Worm (Caenorhabditis elegans) whole organism, L2 larva: ENCODE data around the gene tsen-54.

Experiments
- C34F6.9 ChIP-seq: fragments of 150-350 bp; optimal IDR thresholded peaks from 2 replicates; lab custom pipeline; 2014; ENCODE audit warnings: missing biosample characterization, missing genetic modification characterization
- F13H6.1 ChIP-seq: sonication (generic microtip); optimal IDR thresholded peaks from 2 replicates; lab custom pipeline; 2016; ENCODE audit warnings: missing genetic modification characterization, missing compliant biosample characterization
- R02D3.7 ChIP-seq: fragments of 150-350 bp; optimal IDR thresholded peaks from 2 replicates; lab custom pipeline; 2014; ENCODE audit warnings: missing biosample characterization, missing genetic modification characterization
- alr-1 ChIP-seq: fragments of 150-350 bp; optimal IDR thresholded peaks from 2 replicates; lab custom pipeline; 2014; ENCODE audit warnings: missing biosample characterization, missing genetic modification characterization
- aly-2 ChIP-seq: fragments of 150-350 bp; optimal IDR thresholded peaks from 2 replicates; lab custom pipeline; 2014; ENCODE audit warnings: missing biosample characterization, missing genetic modification characterization
- ama-1 ChIP-seq: fragments of 150-350 bp; optimal IDR thresholded peaks from 2 replicates; lab custom pipeline; 2018; ENCODE audit warnings: inconsistent platforms
- blmp-1 ChIP-seq: sonication (generic microtip); optimal IDR thresholded peaks from 2 replicates; lab custom pipeline; 2017; ENCODE audit warnings: missing genetic modification characterization, mild to moderate bottlenecking, missing compliant biosample characterization, antibody characterized with exemption, moderate library complexity; ENCODE audit not compliant: insufficient read depth
- ceh-16 ChIP-seq: fragments of 150-350 bp; optimal IDR thresholded peaks from 2 replicates; lab custom pipeline; 2014; ENCODE audit warnings: missing biosample characterization, missing genetic modification characterization
- ceh-82 ChIP-seq: fragments of 150-350 bp; optimal IDR thresholded peaks from 2 replicates; lab custom pipeline; 2014; ENCODE audit warnings: missing biosample characterization, missing genetic modification characterization
- crh-2 ChIP-seq: sonication (generic microtip); optimal IDR thresholded peaks from 2 replicates; lab custom pipeline; 2017; ENCODE audit warnings: missing biosample characterization, missing genetic modification characterization
- dmd-4 ChIP-seq: sonication (generic microtip); optimal IDR thresholded peaks from 2 replicates; lab custom pipeline; 2017; ENCODE audit warnings: missing biosample characterization, missing genetic modification characterization
- elt-1 ChIP-seq: fragments of 150-350 bp; optimal IDR thresholded peaks from 2 replicates; lab custom pipeline; 2014; ENCODE audit warnings: missing biosample characterization, missing genetic modification characterization
- elt-3 ChIP-seq: sonication (generic microtip); optimal IDR thresholded peaks from 2 replicates; lab custom pipeline; 2017; ENCODE audit warnings: missing biosample characterization, missing genetic modification characterization
- fos-1 ChIP-seq: fragments of 150-350 bp; optimal IDR thresholded peaks from 2 replicates; lab custom pipeline; 2014; ENCODE audit warnings: missing biosample characterization, missing genetic modification characterization
- gmeb-1 ChIP-seq: fragments of 150-350 bp; optimal IDR thresholded peaks from 2 replicates; lab custom pipeline; 2014; ENCODE audit warnings: missing biosample characterization, missing genetic modification characterization
- lin-13 ChIP-seq: fragments of 150-350 bp; optimal IDR thresholded peaks from 2 replicates; lab custom pipeline; 2014; ENCODE audit warnings: missing biosample characterization, missing genetic modification reagents, missing genetic modification characterization
- lin-39 ChIP-seq: fragments of 150-350 bp; optimal IDR thresholded peaks from 2 replicates; lab custom pipeline; 2014; ENCODE audit warnings: missing biosample characterization, missing genetic modification reagents, missing genetic modification characterization
- lsy-2 ChIP-seq, 2 experiments: fragments of 150-350 bp in 1 of 2; sonication (generic microtip) in 1 of 2; optimal IDR thresholded peaks; 2 replicates each; lab custom pipeline; 2014 to 2017; ENCODE audit warnings: missing biosample characterization in 2 of 2, missing genetic modification characterization in 2 of 2
- mab-5 ChIP-seq: fragments of 150-350 bp; optimal IDR thresholded peaks from 2 replicates; lab custom pipeline; 2014; ENCODE audit warnings: missing biosample characterization, missing genetic modification characterization
- mdl-1 ChIP-seq, 2 experiments: fragments of 150-350 bp in 1 of 2; sonication (generic microtip) in 1 of 2; optimal IDR thresholded peaks; 2 replicates each; lab custom pipeline; 2017; ENCODE audit warnings: missing biosample characterization in 2 of 2, missing genetic modification characterization in 2 of 2
- nhr-10 ChIP-seq: sonication (generic microtip); optimal IDR thresholded peaks from 2 replicates; lab custom pipeline; 2017; ENCODE audit warnings: missing biosample characterization, missing genetic modification characterization
- nhr-12 ChIP-seq: fragments of 150-350 bp; optimal IDR thresholded peaks from 2 replicates; lab custom pipeline; 2014; ENCODE audit warnings: missing biosample characterization, missing genetic modification characterization
- nhr-129 ChIP-seq: fragments of 150-350 bp; optimal IDR thresholded peaks from 2 replicates; lab custom pipeline; 2014; ENCODE audit warnings: missing biosample characterization, missing genetic modification characterization
- nhr-21 ChIP-seq: fragments of 150-350 bp; optimal IDR thresholded peaks from 2 replicates; lab custom pipeline; 2014; ENCODE audit warnings: missing biosample characterization, missing genetic modification characterization
- nhr-237 ChIP-seq: fragments of 150-350 bp; optimal IDR thresholded peaks from 2 replicates; lab custom pipeline; 2014; ENCODE audit warnings: missing biosample characterization, missing genetic modification characterization
- nhr-25 ChIP-seq: fragments of 150-350 bp; sonication (generic microtip); optimal IDR thresholded peaks from 3 replicates; lab custom pipeline; 2014; ENCODE audit warnings: missing biosample characterization, missing genetic modification characterization
- nhr-6 ChIP-seq: fragments of 150-350 bp; optimal IDR thresholded peaks from 2 replicates; lab custom pipeline; 2014; ENCODE audit warnings: missing biosample characterization, missing genetic modification characterization
- peb-1 ChIP-seq: fragments of 150-350 bp; optimal IDR thresholded peaks from 2 replicates; lab custom pipeline; 2014; ENCODE audit warnings: missing biosample characterization, missing genetic modification characterization
- sem-4 ChIP-seq: fragments of 150-350 bp; optimal IDR thresholded peaks from 2 replicates; lab custom pipeline; 2014; ENCODE audit warnings: missing biosample characterization, missing genetic modification reagents, missing genetic modification characterization
- sma-3 ChIP-seq: sonication (generic microtip); optimal IDR thresholded peaks from 2 replicates; lab custom pipeline; 2016; ENCODE audit warnings: missing genetic modification reagents, missing genetic modification characterization, missing compliant biosample characterization
- sma-9 ChIP-seq, 2 experiments: fragments of 150-350 bp in 1 of 2; sonication (generic microtip) in 1 of 2; optimal IDR thresholded peaks; 2 replicates each; lab custom pipeline; 2014 to 2016; ENCODE audit warnings: missing genetic modification characterization in 2 of 2, mild to moderate bottlenecking in 1 of 2, missing biosample characterization in 1 of 2, missing compliant biosample characterization in 1 of 2, missing genetic modification reagents in 1 of 2, moderate library complexity in 1 of 2
- snpc-4 ChIP-seq: fragments of 150-350 bp; optimal IDR thresholded peaks from 2 replicates; lab custom pipeline; 2014; ENCODE audit warnings: missing biosample characterization, missing genetic modification characterization
- unc-39 ChIP-seq: fragments of 150-350 bp; optimal IDR thresholded peaks from 2 replicates; lab custom pipeline; 2014; ENCODE audit warnings: missing biosample characterization, missing genetic modification characterization
- unc-55 ChIP-seq: fragments of 150-350 bp; sonication (generic microtip); optimal IDR thresholded peaks from 3 replicates; lab custom pipeline; 2014; ENCODE audit warnings: missing biosample characterization, missing genetic modification reagents, missing genetic modification characterization
- unc-62 ChIP-seq: fragments of 150-350 bp; optimal IDR thresholded peaks from 2 replicates; lab custom pipeline; 2014; ENCODE audit warnings: missing biosample characterization, missing genetic modification reagents, missing genetic modification characterization
- ztf-1 ChIP-seq: fragments of 200-800 bp; sonication (Bioruptor generic); conservative IDR thresholded peaks from 2 replicates; pipeline ENCODE4 v1.3.6; 2022; ENCODE audit warnings: missing genetic modification characterization, missing compliant biosample characterization
- ztf-4 ChIP-seq: fragments of 150-350 bp; optimal IDR thresholded peaks from 2 replicates; lab custom pipeline; 2014; ENCODE audit warnings: missing biosample characterization, missing genetic modification characterization

tsen-54 gene

DNA sequence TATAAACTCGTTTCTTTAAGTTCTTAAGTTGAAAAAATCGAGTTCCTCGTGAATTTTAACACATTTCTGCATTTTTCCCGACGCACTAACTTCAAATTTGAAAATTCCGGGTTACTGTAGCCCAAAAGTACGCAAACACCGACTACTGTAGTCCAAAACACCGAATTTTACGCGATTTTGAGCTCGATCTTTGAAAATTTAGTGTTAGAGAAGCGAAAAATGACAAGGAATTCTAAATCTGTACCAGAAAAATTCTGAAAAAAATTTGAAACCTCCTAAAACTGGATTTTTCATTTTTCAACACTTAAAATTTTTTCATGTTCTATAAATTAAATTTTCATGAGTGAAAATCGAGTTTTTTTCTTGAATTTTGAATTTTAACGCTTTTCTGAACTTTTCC lies 2.8 kb upstream of the tsen-54 start:
- TF ChIP-seq sem-4 (tag; lab: Kevin White, UChicago) (no peak), aly-2 (tag; lab: Kevin White, UChicago) (no peak), crh-2 (tag; lab: Kevin White, UChicago) (no peak), ztf-4 (tag; lab: Kevin White, UChicago) (no peak), mab-5 (tag; lab: Kevin White, UChicago) (no peak), nhr-25 (no peak), nhr-6 (tag; lab: Kevin White, UChicago) (no peak), ceh-16 (tag; lab: Kevin White, UChicago) (no peak), peb-1 (no peak), nhr-129 (tag; lab: Kevin White, UChicago) (no peak), lin-39 (tag; lab: Kevin White, UChicago) (no peak), gmeb-1 (no peak), nhr-21 (no peak), dmd-4 (tag; lab: Kevin White, UChicago) (no peak), C34F6.9 (no peak), mdl-1 (tag; optimal IDR thresholded peaks at IDR 0.05; lab: Kevin White, UChicago) (no peak), fos-1 (tag; lab: Kevin White, UChicago) (no peak), unc-55 (no peak), nhr-12 (tag; lab: Kevin White, UChicago) (no peak), ztf-1 (GFP tag; lab: Robert Waterston, UW) (no peak)

DNA sequence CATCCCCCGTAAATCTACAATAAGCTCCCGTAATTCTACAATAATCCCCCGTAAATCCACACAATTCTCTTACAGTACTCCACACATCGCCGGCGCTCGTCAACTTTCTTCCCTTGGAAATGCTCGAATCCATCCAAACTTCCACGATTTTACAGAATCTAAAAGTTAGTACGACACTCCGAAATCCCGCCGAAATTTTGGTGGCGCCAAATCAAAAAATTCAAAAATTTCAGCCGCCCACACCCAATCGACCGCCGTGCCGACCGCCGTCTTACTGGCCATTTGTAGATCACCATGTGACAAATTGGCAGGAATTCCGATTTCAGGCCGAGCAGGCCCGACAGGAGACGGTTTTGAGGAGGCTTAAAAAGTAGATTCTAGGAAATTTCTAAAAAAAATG lies 4.3 kb downstream of the tsen-54 start:
- no peak for TF ChIP-seq ceh-82 (tag; lab: Kevin White, UChicago)

DNA sequence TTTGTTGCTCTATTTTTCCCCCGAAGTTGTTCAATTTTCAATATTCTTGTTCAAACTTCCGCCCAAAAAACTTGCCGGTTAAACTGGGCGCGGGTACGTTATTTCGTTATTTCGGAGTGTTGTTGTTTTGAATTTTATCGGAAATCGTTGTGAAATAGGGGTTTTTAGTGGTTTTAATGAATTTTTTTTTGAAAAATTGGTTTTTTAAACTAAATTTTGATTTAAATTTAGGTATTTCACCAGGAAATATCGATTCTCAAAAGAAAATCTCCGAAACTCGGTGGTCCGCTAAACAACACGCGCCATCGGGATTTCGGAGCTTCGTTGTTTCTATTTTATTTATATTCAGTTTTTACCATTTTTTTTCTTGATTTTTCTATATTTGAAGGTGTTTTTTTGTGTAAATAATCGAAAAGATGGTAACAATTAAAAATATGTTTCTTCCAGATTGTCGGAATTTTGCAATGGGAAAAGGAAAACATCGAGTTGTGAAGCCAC lies 5.2 kb downstream of the tsen-54 start, which contains the start of gene F52C12.2:
F52C12.2 (plus strand) TSS at position 448 of the 498 bp plus-strand sequence.
- TF ChIP-seq crh-2 (tag; lab: Kevin White, UChicago) = peak; percentile 62
- peak; percentile 56 for TF ChIP-seq sma-3 (GFP tag; lab: Kevin White, UChicago)
- peak; percentile 63 for TF ChIP-seq unc-55
- peak; percentile 17 for TF ChIP-seq nhr-237
- no peak for TF ChIP-seq alr-1
- TF ChIP-seq lsy-2 (tag; optimal IDR thresholded peaks at IDR 0.05; lab: Kevin White, UChicago) = peak; percentile 43 to 77
- TF ChIP-seq gmeb-1 = peak; percentile 80
- peak; percentile 37 for TF ChIP-seq lin-13 (GFP tag; lab: Kevin White, UChicago)
- TF ChIP-seq nhr-25 = peak; percentile 42
- TF ChIP-seq R02D3.7 (tag; lab: Kevin White, UChicago) = no peak
- no peak for TF ChIP-seq lin-39 (tag; lab: Kevin White, UChicago)
- peak; percentile 17 for TF ChIP-seq C34F6.9
- TF ChIP-seq F13H6.1 = peak; percentile 54
- peak; percentile 0 for TF ChIP-seq fos-1 (tag; lab: Kevin White, UChicago)
- peak; percentile 18 for TF ChIP-seq nhr-129 (tag; lab: Kevin White, UChicago)
- TF ChIP-seq peb-1 = no peak

DNA sequence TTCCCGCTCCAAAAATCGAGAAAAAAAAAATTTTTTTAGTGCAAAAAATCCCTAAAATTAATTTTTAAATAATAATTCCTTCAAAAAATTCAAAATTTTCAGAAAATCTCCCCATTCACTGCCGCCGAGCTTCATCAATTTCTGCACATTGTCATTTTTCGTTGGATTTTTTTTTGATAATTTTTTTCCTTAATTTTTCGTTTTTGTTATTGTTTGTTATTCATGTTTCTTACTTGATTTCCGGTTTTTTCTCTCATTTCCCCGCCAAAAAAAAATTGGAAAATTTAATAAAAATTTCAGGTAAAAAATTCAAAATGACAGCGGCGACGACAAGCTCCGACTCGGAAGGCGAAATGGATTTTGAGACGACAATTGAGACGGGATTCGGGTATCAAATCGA lies 8.4 kb downstream of the tsen-54 start, which contains the start of gene F52C12.6:
F52C12.6 (plus strand) TSS at position 301 of the 400 bp plus-strand sequence.
- TF ChIP-seq sma-9 (GFP tag; optimal IDR thresholded peaks at IDR 0.05; lab: Kevin White, UChicago) = no peak
- TF ChIP-seq sma-9 (tag; optimal IDR thresholded peaks at IDR 0.05; lab: Kevin White, UChicago) = no peak
- no peak for TF ChIP-seq ama-1 (lab: Kevin White, UChicago)
- no peak for TF ChIP-seq elt-1
- TF ChIP-seq nhr-21 = no peak
- no peak for TF ChIP-seq unc-62 (GFP tag; lab: Kevin White, UChicago)
- no peak for TF ChIP-seq nhr-25
- TF ChIP-seq unc-55 = no peak
- no peak for TF ChIP-seq sem-4 (tag; lab: Kevin White, UChicago)
- no peak for TF ChIP-seq snpc-4 (tag; lab: Kevin White, UChicago)
- no peak for TF ChIP-seq nhr-10 (tag; lab: Kevin White, UChicago)
- no peak for TF ChIP-seq unc-39 (tag; lab: Kevin White, UChicago)
- TF ChIP-seq dmd-4 (tag; lab: Kevin White, UChicago) = no peak
- TF ChIP-seq aly-2 (tag; lab: Kevin White, UChicago) = no peak
- TF ChIP-seq R02D3.7 (tag; lab: Kevin White, UChicago) = no peak
- TF ChIP-seq alr-1 = no peak
- no peak for TF ChIP-seq elt-3 (tag; lab: Kevin White, UChicago)
- TF ChIP-seq blmp-1 (tag; lab: Kevin White, UChicago) = no peak
- no peak for TF ChIP-seq lsy-2 (tag; optimal IDR thresholded peaks at IDR 0.05; lab: Kevin White, UChicago)
- no peak for TF ChIP-seq gmeb-1
- no peak for TF ChIP-seq ztf-4 (tag; lab: Kevin White, UChicago)
- TF ChIP-seq, all 48 proteins: peak for 0
